Fruit fly (Drosophila melanogaster) whole organism, adult: ENCODE data around the gene wds.

ENCODE experiments used
- CG11617 ChIP-seq: fragments of 200-800 bp; sonication (Bioruptor generic); optimal IDR thresholded peaks from 2 replicates; lab custom pipeline; 2017; ENCODE audit warnings: mild to moderate bottlenecking, missing biosample characterization, missing genetic modification reagents, missing genetic modification characterization
- CG14711 ChIP-seq: fragments of 200-800 bp; sonication (Bioruptor generic); optimal IDR thresholded peaks from 2 replicates; lab custom pipeline; 2018; ENCODE audit warnings: missing biosample characterization, mild to moderate bottlenecking, missing genetic modification characterization, moderate library complexity
- CG1620 ChIP-seq: fragments of 200-800 bp; sonication (Bioruptor generic); optimal IDR thresholded peaks from 2 replicates; lab custom pipeline; 2016; ENCODE audit warnings: missing biosample characterization, missing genetic modification characterization
- CG33017 ChIP-seq: fragments of 200-800 bp; sonication (Bioruptor generic); optimal IDR thresholded peaks from 2 replicates; lab custom pipeline; 2018; ENCODE audit warnings: missing biosample characterization, mild to moderate bottlenecking, missing genetic modification characterization, moderate library complexity
- CG5204 ChIP-seq: fragments of 200-800 bp; sonication (Bioruptor generic); optimal IDR thresholded peaks from 2 replicates; lab custom pipeline; 2016; ENCODE audit warnings: missing biosample characterization, missing genetic modification characterization
- CG7045 ChIP-seq: fragments of 200-800 bp; sonication (Bioruptor generic); optimal IDR thresholded peaks from 2 replicates; lab custom pipeline; 2017; ENCODE audit warnings: missing biosample characterization, mild to moderate bottlenecking, missing genetic modification characterization
- CG7101 ChIP-seq: fragments of 200-800 bp; sonication (Bioruptor generic); optimal IDR thresholded peaks from 2 replicates; lab custom pipeline; 2018; ENCODE audit warnings: missing biosample characterization, mild to moderate bottlenecking, missing genetic modification characterization, moderate library complexity
- Crg-1 ChIP-seq: fragments of 200-800 bp; sonication (Bioruptor generic); optimal IDR thresholded peaks from 2 replicates; lab custom pipeline; 2016; ENCODE audit warnings: missing biosample characterization, missing genetic modification characterization
- Mnt ChIP-seq: fragments of 200-800 bp; sonication (Bioruptor generic); optimal IDR thresholded peaks from 2 replicates; lab custom pipeline; 2016; ENCODE audit warnings: missing biosample characterization, mild to moderate bottlenecking, missing genetic modification characterization
- bab1 ChIP-seq: fragments of 200-800 bp; sonication (Bioruptor generic); optimal IDR thresholded peaks from 3 replicates; lab custom pipeline; 2019; ENCODE audit warnings: missing biosample characterization, mild to moderate bottlenecking, missing genetic modification characterization, moderate library complexity
- cic ChIP-seq: fragments of 200-800 bp; sonication (Bioruptor generic); optimal IDR thresholded peaks from 2 replicates; lab custom pipeline; 2017; ENCODE audit warnings: missing biosample characterization, mild to moderate bottlenecking, missing genetic modification characterization, moderate library complexity
- kay ChIP-seq: fragments of 200-800 bp; sonication (Bioruptor generic); peaks from one replicate; lab custom pipeline; 2016; ENCODE audit warnings: missing biosample characterization, missing genetic modification characterization, borderline replicate concordance
- ovo ChIP-seq: fragments of 200-800 bp; sonication (Bioruptor generic); optimal IDR thresholded peaks from 2 replicates; lab custom pipeline; 2016; ENCODE audit warnings: missing biosample characterization, missing genetic modification characterization
- tj ChIP-seq: fragments of 200-800 bp; sonication (Bioruptor generic); optimal IDR thresholded peaks from 3 replicates; lab custom pipeline; 2017; ENCODE audit warnings: missing biosample characterization, mild to moderate bottlenecking, missing genetic modification characterization, moderate library complexity

DNA sequence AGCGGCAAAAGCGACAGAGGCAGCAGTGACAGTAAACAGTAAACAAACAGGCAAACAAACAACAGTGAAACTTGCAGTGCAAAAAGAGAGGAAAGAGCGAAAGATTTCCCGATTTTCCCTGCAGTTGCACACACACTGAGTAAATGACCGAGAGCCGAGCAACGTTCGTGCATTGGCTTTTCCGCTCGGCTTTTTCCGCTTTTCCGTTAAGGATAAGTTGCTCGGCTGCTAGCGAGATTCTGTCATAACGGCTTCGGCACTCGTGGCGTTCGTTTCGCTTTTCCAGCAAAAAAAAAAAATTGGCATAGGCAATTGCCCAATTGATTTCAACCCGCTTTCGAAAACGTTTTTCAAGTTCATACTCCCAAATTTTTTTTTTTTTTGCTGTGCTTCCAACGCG is 31.9 kb upstream of the wds start:
- TF ChIP-seq ovo (GFP tag; lab: Kevin White, UChicago) (no peak), cic (GFP tag; lab: Kevin White, UChicago) (no peak), CG7045 (no peak), CG11617 (no peak), bab1 (GFP tag; lab: Kevin White, UChicago) (no peak), CG5204 (GFP tag; lab: Kevin White, UChicago) (no peak), kay (GFP tag; lab: Kevin White, UChicago) (no peak), tj (GFP tag; lab: Kevin White, UChicago) (no peak), CG33017 (tag; lab: Kevin White, UChicago) (no peak), CG14711 (no peak), Crg-1 (GFP tag; lab: Kevin White, UChicago) (no peak), Mnt (GFP tag; lab: Kevin White, UChicago) (no peak), CG1620 (GFP tag; lab: Kevin White, UChicago) (no peak), CG7101 (tag; lab: Kevin White, UChicago) (no peak)
